Fruit fly (Drosophila melanogaster) whole organism, embryonic: ENCODE measurements around the gene CRAT.

ENCODE experiments used
- B-H2 ChIP-seq: fragments of 200-800 bp; sonication (Bioruptor generic); optimal IDR thresholded peaks from 2 replicates; lab custom pipeline; 2018; ENCODE audit warnings: missing biosample characterization, mild to moderate bottlenecking, missing genetic modification characterization
- BEAF-32 ChIP-seq: fragments of 200-800 bp; sonication (Bioruptor generic); optimal IDR thresholded peaks from 3 replicates; lab custom pipeline; 2017; ENCODE audit warnings: missing biosample characterization, missing genetic modification characterization, mild to moderate bottlenecking, moderate library complexity, missing genetic modification reagents
- Bdp1 ChIP-seq: fragments of 200-800 bp; sonication (Bioruptor generic); optimal IDR thresholded peaks from 3 replicates; lab custom pipeline; 2016; ENCODE audit warnings: missing biosample characterization, missing genetic modification characterization
- C15 ChIP-seq: fragments of 200-800 bp; sonication (Bioruptor generic); IDR thresholded peaks from 3 replicates; pipeline ENCODE4 v1.3.6; 2022; ENCODE audit warnings: missing biosample characterization, missing genetic modification characterization
- CG10267 ChIP-seq: fragments of 200-800 bp; sonication (Bioruptor generic); optimal IDR thresholded peaks from 2 replicates; lab custom pipeline; 2018; ENCODE audit warnings: missing biosample characterization, mild to moderate bottlenecking, missing genetic modification characterization, moderate library complexity
- CG10274 ChIP-seq: fragments of 200-800 bp; sonication (Bioruptor generic); optimal IDR thresholded peaks from 3 replicates; lab custom pipeline; 2017; ENCODE audit warnings: missing biosample characterization, mild to moderate bottlenecking, missing genetic modification characterization
- CG10654 ChIP-seq: fragments of 200-800 bp; sonication (Bioruptor generic); optimal IDR thresholded peaks from 2 replicates; lab custom pipeline; 2016; ENCODE audit warnings: missing biosample characterization, missing genetic modification characterization
- CG11560 ChIP-seq: fragments of 200-800 bp; sonication (Bioruptor generic); IDR thresholded peaks from 3 replicates; pipeline ENCODE4 v1.3.6; 2022; ENCODE audit warnings: missing biosample characterization, missing genetic modification characterization
- CG13624 ChIP-seq: fragments of 200-800 bp; sonication (Bioruptor generic); optimal IDR thresholded peaks from 2 replicates; lab custom pipeline; 2016; ENCODE audit warnings: missing biosample characterization, missing genetic modification characterization
- CG15011 ChIP-seq: fragments of 200-800 bp; sonication (Bioruptor generic); optimal IDR thresholded peaks from 3 replicates; lab custom pipeline; 2018; ENCODE audit warnings: missing biosample characterization, mild to moderate bottlenecking, missing genetic modification characterization
- CG16779 ChIP-seq: fragments of 200-800 bp; sonication (Bioruptor generic); IDR thresholded peaks from 2 replicates; pipeline ENCODE4 v1.3.6; 2022; ENCODE audit warnings: missing biosample characterization, missing genetic modification characterization
- CG17361 ChIP-seq: fragments of 200-800 bp; sonication (Bioruptor generic); IDR thresholded peaks from 3 replicates; pipeline ENCODE4 v1.3.6; 2022; ENCODE audit warnings: missing biosample characterization, missing genetic modification characterization
- CG2116 ChIP-seq: fragments of 200-800 bp; sonication (Bioruptor generic); optimal IDR thresholded peaks from 3 replicates; lab custom pipeline; 2018; ENCODE audit warnings: missing biosample characterization, mild to moderate bottlenecking, missing genetic modification characterization
- CG31441 ChIP-seq: fragments of 200-800 bp; sonication (Bioruptor generic); IDR thresholded peaks from 2 replicates; pipeline ENCODE4 v1.3.6; 2022; ENCODE audit warnings: missing biosample characterization, missing genetic modification characterization
- CG4282 ChIP-seq: fragments of 200-800 bp; sonication (Bioruptor generic); optimal IDR thresholded peaks from 2 replicates; lab custom pipeline; 2016; ENCODE audit warnings: missing biosample characterization, missing genetic modification characterization
- CG4404 ChIP-seq: fragments of 200-800 bp; sonication (Bioruptor generic); IDR thresholded peaks from 2 replicates; pipeline ENCODE4 v1.3.6; 2022; ENCODE audit warnings: missing biosample characterization, missing genetic modification characterization
- CG4424 ChIP-seq: fragments of 200-800 bp; sonication (Bioruptor generic); optimal IDR thresholded peaks from 3 replicates; lab custom pipeline; 2016; ENCODE audit warnings: missing biosample characterization, missing genetic modification characterization
- CG6175 ChIP-seq: fragments of 200-800 bp; sonication (Bioruptor generic); IDR thresholded peaks from 3 replicates; pipeline ENCODE4 v1.3.6; 2022; ENCODE audit warnings: missing biosample characterization, missing genetic modification characterization
- CG6272 ChIP-seq: fragments of 200-800 bp; sonication (Bioruptor generic); IDR thresholded peaks from 2 replicates; pipeline ENCODE4 v1.3.6; 2022; ENCODE audit warnings: missing biosample characterization, missing genetic modification characterization
- CG9876 ChIP-seq: fragments of 200-800 bp; sonication (Bioruptor generic); optimal IDR thresholded peaks from 2 replicates; lab custom pipeline; 2016; ENCODE audit warnings: missing biosample characterization, missing genetic modification characterization
- D19A ChIP-seq: fragments of 200-800 bp; optimal IDR thresholded peaks from 3 replicates; lab custom pipeline; 2019; ENCODE audit warnings: missing biosample characterization, mild to moderate bottlenecking, missing genetic modification characterization, moderate library complexity
- Deaf1 ChIP-seq: fragments of 200-800 bp; optimal IDR thresholded peaks from 3 replicates; lab custom pipeline; 2019; ENCODE audit warnings: missing biosample characterization, mild to moderate bottlenecking, missing genetic modification characterization, moderate library complexity
- Dip3 ChIP-seq: fragments of 200-800 bp; sonication (Bioruptor generic); optimal IDR thresholded peaks from 3 replicates; lab custom pipeline; 2016; ENCODE audit warnings: missing biosample characterization, missing genetic modification characterization
- Dll ChIP-seq: fragments of 200-800 bp; sonication (Bioruptor generic); IDR thresholded peaks from 4 replicates; pipeline ENCODE4 v1.3.6; 2022; ENCODE audit warnings: missing biosample characterization, missing genetic modification characterization; ENCODE audit not compliant: partially characterized antibody
- Elba2 ChIP-seq: fragments of 200-800 bp; sonication (Bioruptor generic); optimal IDR thresholded peaks from 3 replicates; lab custom pipeline; 2016; ENCODE audit warnings: missing biosample characterization, missing genetic modification characterization
- Ets97D ChIP-seq: fragments of 200-800 bp; sonication (Bioruptor generic); optimal IDR thresholded peaks from 3 replicates; lab custom pipeline; 2016; ENCODE audit warnings: missing biosample characterization, missing genetic modification characterization
- GATAe ChIP-seq: fragments of 200-800 bp; sonication (Bioruptor generic); conservative IDR thresholded peaks from 2 replicates; pipeline ENCODE4 v1.3.6; 2022; ENCODE audit warnings: missing biosample characterization, missing genetic modification characterization
- HLHmδ ChIP-seq: fragments of 200-800 bp; sonication (Bioruptor generic); optimal IDR thresholded peaks from 2 replicates; lab custom pipeline; 2018; ENCODE audit warnings: missing biosample characterization, mild to moderate bottlenecking, missing genetic modification characterization, moderate library complexity
- Med ChIP-seq: fragments of 200-800 bp; sonication (Bioruptor generic); peaks from one replicate; lab custom pipeline; 2016; ENCODE audit warnings: missing biosample characterization, missing genetic modification characterization, mild to moderate bottlenecking, inconsistent platforms, moderate library complexity
- Side ChIP-seq: fragments of 200-800 bp; sonication (Bioruptor generic); optimal IDR thresholded peaks from 2 replicates; lab custom pipeline; 2016; ENCODE audit warnings: missing biosample characterization, missing genetic modification characterization
- Ssrp ChIP-seq: fragments of 200-800 bp; sonication (Bioruptor generic); optimal IDR thresholded peaks from 2 replicates; lab custom pipeline; 2018; ENCODE audit warnings: missing biosample characterization, mild to moderate bottlenecking, missing genetic modification characterization, moderate library complexity
- Xbp1 ChIP-seq: fragments of 200-800 bp; sonication (Bioruptor generic); optimal IDR thresholded peaks from 3 replicates; lab custom pipeline; 2016; ENCODE audit warnings: missing biosample characterization, mild to moderate bottlenecking, missing genetic modification characterization
- YL-1 ChIP-seq: fragments of 200-800 bp; sonication (Bioruptor generic); optimal IDR thresholded peaks from 3 replicates; lab custom pipeline; 2017; ENCODE audit warnings: missing biosample characterization, mild to moderate bottlenecking, missing genetic modification characterization
- aop ChIP-seq: fragments of 200-800 bp; sonication (Bioruptor generic); IDR thresholded peaks from 2 replicates; pipeline ENCODE4 v1.3.6; 2022; ENCODE audit warnings: missing biosample characterization, missing genetic modification characterization
- ap ChIP-seq: fragments of 200-800 bp; sonication (Bioruptor generic); IDR thresholded peaks from 2 replicates; pipeline ENCODE4 v1.3.6; 2022; ENCODE audit warnings: missing biosample characterization, missing genetic modification characterization
- bigmax ChIP-seq: fragments of 200-800 bp; sonication (Bioruptor generic); optimal IDR thresholded peaks from 2 replicates; lab custom pipeline; 2018; ENCODE audit warnings: missing biosample characterization, mild to moderate bottlenecking, missing genetic modification characterization
- cato ChIP-seq: fragments of 200-800 bp; sonication (Bioruptor generic); optimal IDR thresholded peaks from 2 replicates; lab custom pipeline; 2016; ENCODE audit warnings: missing biosample characterization, missing genetic modification characterization, borderline replicate concordance
- cg ChIP-seq: fragments of 200-800 bp; sonication (Bioruptor generic); optimal IDR thresholded peaks from 3 replicates; lab custom pipeline; 2019; ENCODE audit warnings: missing biosample characterization, mild to moderate bottlenecking, missing genetic modification characterization, moderate library complexity
- chif ChIP-seq, 2 experiments: fragments of 200-800 bp; sonication (Bioruptor generic); optimal IDR thresholded peaks; 3 replicates each; lab custom pipeline; 2016; ENCODE audit warnings: missing biosample characterization in 2 of 2, missing genetic modification characterization in 2 of 2
- da ChIP-seq: fragments of 200-800 bp; sonication (Bioruptor generic); optimal IDR thresholded peaks from 2 replicates; lab custom pipeline; 2016; ENCODE audit warnings: missing biosample characterization, missing genetic modification characterization
- en ChIP-seq: fragments of 200-800 bp; sonication (Bioruptor generic); optimal IDR thresholded peaks from 2 replicates; lab custom pipeline; 2016; ENCODE audit warnings: missing biosample characterization, missing genetic modification characterization
- gfzf ChIP-seq: fragments of 200-800 bp; sonication (Bioruptor generic); optimal IDR thresholded peaks from 2 replicates; lab custom pipeline; 2016; ENCODE audit warnings: missing biosample characterization, mild to moderate bottlenecking, missing genetic modification characterization, moderate library complexity
- luna ChIP-seq: fragments of 200-800 bp; sonication (Bioruptor generic); optimal IDR thresholded peaks from 2 replicates; lab custom pipeline; 2016; ENCODE audit warnings: missing biosample characterization, missing genetic modification characterization
- repo ChIP-seq: fragments of 200-800 bp; sonication (Bioruptor generic); optimal IDR thresholded peaks from 2 replicates; lab custom pipeline; 2016; ENCODE audit warnings: missing biosample characterization, missing genetic modification characterization
- rib ChIP-seq: fragments of 200-800 bp; sonication (Bioruptor generic); IDR thresholded peaks from 2 replicates; pipeline ENCODE4 v1.3.6; 2022; ENCODE audit warnings: missing biosample characterization, missing genetic modification characterization
- seq ChIP-seq: fragments of 200-800 bp; sonication (Bioruptor generic); IDR thresholded peaks from 2 replicates; pipeline ENCODE4 v1.3.6; 2022; ENCODE audit warnings: missing biosample characterization, missing genetic modification characterization
- wdn ChIP-seq: fragments of 200-800 bp; sonication (Bioruptor generic); IDR thresholded peaks from 2 replicates; pipeline ENCODE4 v1.3.6; 2022; ENCODE audit warnings: missing biosample characterization, missing genetic modification characterization

The CRAT gene

DNA sequence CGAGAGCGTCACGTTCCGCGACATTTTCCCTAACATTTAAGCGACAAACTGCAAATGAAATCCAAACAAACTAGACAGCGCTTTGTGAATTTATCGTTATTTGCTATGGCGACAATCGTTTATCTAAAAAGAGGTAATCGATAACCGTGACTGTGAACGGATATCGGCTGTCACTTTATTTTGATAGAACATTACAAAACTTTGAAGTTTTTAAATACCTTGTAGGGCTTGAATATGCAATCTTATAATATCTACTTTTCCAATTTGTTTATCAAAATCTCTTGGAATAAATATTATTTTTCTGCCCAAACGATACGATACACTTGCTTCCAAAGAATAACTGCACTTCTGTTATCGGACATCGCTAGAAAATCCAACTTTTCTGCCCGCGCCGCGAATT lies 4.3 kb upstream of the CRAT start, which contains the start of the genes CG1024 and TfIIFalpha (continued):
- no peak for TF ChIP-seq repo (GFP tag; lab: Kevin White, UChicago)
- TF ChIP-seq BEAF-32 (GFP tag; lab: Kevin White, UChicago), result peak; percentile 85
- TF ChIP-seq CG2116 (GFP tag; lab: Kevin White, UChicago), result peak; percentile 90
- TF ChIP-seq CG10274, result no peak
- no peak for TF ChIP-seq CG13624
- TF ChIP-seq cato (GFP tag; lab: Kevin White, UChicago), result no peak
- peak; percentile 29 for TF ChIP-seq CG10267 (tag; lab: Kevin White, UChicago)
- no peak for TF ChIP-seq bigmax (GFP tag; lab: Kevin White, UChicago)
- TF ChIP-seq aop (GFP tag; lab: Robert Waterston, UW), result no peak
- no peak for TF ChIP-seq Dip3
- TF ChIP-seq luna (GFP tag; lab: Kevin White, UChicago), result no peak
- TF ChIP-seq CG15011 (GFP tag; lab: Kevin White, UChicago), result no peak
- peak; percentile 3 for TF ChIP-seq Side (GFP tag; lab: Kevin White, UChicago)
- peak; percentile 95 for TF ChIP-seq Dll (GFP tag; lab: Robert Waterston, UW)
- no peak for TF ChIP-seq en (GFP tag; lab: Kevin White, UChicago)
- TF ChIP-seq YL-1, result peak; percentile 44
- no peak for TF ChIP-seq Elba2 (GFP tag; lab: Kevin White, UChicago)
- peak; percentile 38 for TF ChIP-seq Ets97D (GFP tag; lab: Kevin White, UChicago)
- no peak for TF ChIP-seq GATAe (GFP tag; lab: Robert Waterston, UW)
- TF ChIP-seq CG4404, result no peak
- peak; percentile 73 for TF ChIP-seq CG31441 (GFP tag; lab: Robert Waterston, UW)
- TF ChIP-seq Xbp1 (GFP tag; lab: Kevin White, UChicago), result peak; percentile 3
- no peak for TF ChIP-seq rib (GFP tag; lab: Robert Waterston, UW)
- TF ChIP-seq CG9876 (GFP tag; lab: Kevin White, UChicago), result no peak
- no peak for TF ChIP-seq da (GFP tag; lab: Kevin White, UChicago)
- TF ChIP-seq D19A, result no peak
- TF ChIP-seq C15 (GFP tag; lab: Robert Waterston, UW), result no peak
- TF ChIP-seq Deaf1 (tag; lab: Kevin White, UChicago), result no peak
- TF ChIP-seq CG10654 (GFP tag; lab: Kevin White, UChicago), result no peak
- no peak for TF ChIP-seq seq (GFP tag; lab: Robert Waterston, UW)
- no peak for TF ChIP-seq Bdp1 (GFP tag; lab: Kevin White, UChicago)
- TF ChIP-seq CG4282 (GFP tag; lab: Kevin White, UChicago), result no peak
- TF ChIP-seq CG6272 (GFP tag; lab: Robert Waterston, UW), result no peak
- TF ChIP-seq B-H2 (GFP tag; lab: Kevin White, UChicago), result no peak
- no peak for TF ChIP-seq CG4424 (GFP tag; lab: Kevin White, UChicago)
- no peak for TF ChIP-seq HLHmδ (GFP tag; lab: Kevin White, UChicago)
- TF ChIP-seq chif (GFP tag; optimal IDR thresholded peaks at IDR 0.05; lab: Kevin White, UChicago), result no peak
- no peak for TF ChIP-seq Ssrp (tag; lab: Kevin White, UChicago)
- no peak for TF ChIP-seq CG11560 (tag; lab: Robert Waterston, UW)
- no peak for TF ChIP-seq gfzf (GFP tag; lab: Kevin White, UChicago)
- TF ChIP-seq CG17361 (GFP tag; lab: Robert Waterston, UW), result no peak
- TF ChIP-seq Med (GFP tag; lab: Kevin White, UChicago), result peak; percentile 49
- peak; percentile 39 for TF ChIP-seq cg (GFP tag; lab: Kevin White, UChicago)
- no peak for TF ChIP-seq CG6175
- no peak for TF ChIP-seq ap
- no peak for TF ChIP-seq wdn (GFP tag; lab: Robert Waterston, UW)
- TF ChIP-seq CG16779 (GFP tag; lab: Robert Waterston, UW), result no peak
